Worm (Caenorhabditis elegans) whole organism, L1 larva: ENCODE measurements around the gene D2024.5.

Source experiments
- C04F5.9 ChIP-seq: sonication (generic microtip); optimal IDR thresholded peaks from 2 replicates; lab custom pipeline; 2016; ENCODE audit warnings: missing genetic modification characterization, missing compliant biosample characterization
- C16A3.4 ChIP-seq: fragments of 150-350 bp; optimal IDR thresholded peaks from 2 replicates; lab custom pipeline; 2014; ENCODE audit warnings: missing biosample characterization, missing genetic modification characterization
- C34B4.2 ChIP-seq: sonication (generic microtip); optimal IDR thresholded peaks from 2 replicates; lab custom pipeline; 2017; ENCODE audit warnings: mild to moderate bottlenecking, missing genetic modification characterization, missing compliant biosample characterization
- aha-1 ChIP-seq: fragments of 150-350 bp; optimal IDR thresholded peaks from 2 replicates; lab custom pipeline; 2014; ENCODE audit warnings: missing biosample characterization, missing genetic modification characterization
- alr-1 ChIP-seq: fragments of 200-800 bp; sonication (Bioruptor generic); optimal IDR thresholded peaks from 2 replicates; lab custom pipeline; 2018; ENCODE audit warnings: borderline replicate concordance, mild to moderate bottlenecking, missing genetic modification characterization, missing compliant biosample characterization
- blmp-1 ChIP-seq: fragments of 150-350 bp; optimal IDR thresholded peaks from 2 replicates; lab custom pipeline; 2014; ENCODE audit warnings: missing biosample characterization, missing genetic modification characterization
- ceh-90 ChIP-seq: sonication (generic microtip); optimal IDR thresholded peaks from 2 replicates; lab custom pipeline; 2016; ENCODE audit warnings: missing genetic modification characterization, missing compliant biosample characterization
- efl-1 ChIP-seq, 4 experiments: fragments of 150-350 bp; optimal IDR thresholded peaks in 3 of 4; peaks in 1 of 4; 1 replicate in 1 of 4; 2 replicates in 3 of 4; lab custom pipeline; 2014; ENCODE audit warnings: missing biosample characterization in 2 of 4, missing genetic modification characterization in 2 of 4, missing genetic modification reagents in 2 of 4
- efl-3 ChIP-seq: fragments of 200-800 bp; sonication (Bioruptor generic); optimal IDR thresholded peaks from 2 replicates; lab custom pipeline; 2018; ENCODE audit warnings: mild to moderate bottlenecking, missing genetic modification characterization, missing compliant biosample characterization
- egl-27 ChIP-seq, 2 experiments: fragments of 150-350 bp in 1 of 2; sonication (generic microtip); optimal IDR thresholded peaks; 3 replicates each; lab custom pipeline; 2017 to 2018; ENCODE audit warnings: missing biosample characterization in 2 of 2, missing genetic modification characterization in 2 of 2, missing genetic modification reagents in 2 of 2
- elt-2 ChIP-seq: sonication (generic microtip); optimal IDR thresholded peaks from 2 replicates; lab custom pipeline; 2016; ENCODE audit warnings: missing genetic modification characterization, mild to moderate bottlenecking, inconsistent platforms, missing compliant biosample characterization, missing genetic modification reagents
- fkh-8 ChIP-seq: sonication (generic microtip); optimal IDR thresholded peaks from 2 replicates; lab custom pipeline; 2016; ENCODE audit warnings: mild to moderate bottlenecking, missing genetic modification characterization, missing compliant biosample characterization
- grh-1 ChIP-seq: fragments of 200-800 bp; sonication (Bioruptor generic); IDR thresholded peaks from 2 replicates; pipeline ENCODE4 v1.3.6; 2022; ENCODE audit warnings: missing genetic modification reagents, missing genetic modification characterization, missing compliant biosample characterization
- hlh-4 ChIP-seq: sonication (generic microtip); optimal IDR thresholded peaks from 2 replicates; lab custom pipeline; 2016; ENCODE audit warnings: mild to moderate bottlenecking, missing genetic modification characterization, missing compliant biosample characterization
- irx-1 ChIP-seq: sonication (generic microtip); optimal IDR thresholded peaks from 2 replicates; lab custom pipeline; 2016; ENCODE audit warnings: missing genetic modification characterization, missing compliant biosample characterization
- isw-1 ChIP-seq: fragments of 200-800 bp; sonication (Bioruptor generic); IDR thresholded peaks from 2 replicates; pipeline ENCODE4 v1.3.6; 2022; ENCODE audit warnings: missing genetic modification characterization, missing compliant biosample characterization
- jun-1 ChIP-seq: fragments of 150-350 bp; optimal IDR thresholded peaks from 2 replicates; lab custom pipeline; 2014; ENCODE audit warnings: missing biosample characterization, missing genetic modification reagents, missing genetic modification characterization
- lin-14 ChIP-seq: fragments of 200-800 bp; sonication (Bioruptor generic); optimal IDR thresholded peaks from 2 replicates; lab custom pipeline; 2018; ENCODE audit warnings: mild to moderate bottlenecking, missing genetic modification characterization, moderate library complexity, missing compliant biosample characterization
- lin-35 ChIP-seq, 2 experiments: fragments of 150-350 bp; optimal IDR thresholded peaks; 2 replicates each; lab custom pipeline; 2014; ENCODE audit warnings: missing biosample characterization in 2 of 2, missing genetic modification characterization in 2 of 2, missing genetic modification reagents in 2 of 2
- lin-39 ChIP-seq: fragments of 150-350 bp; optimal IDR thresholded peaks from 2 replicates; lab custom pipeline; 2014; ENCODE audit warnings: missing biosample characterization, missing genetic modification reagents, missing genetic modification characterization
- lir-3 ChIP-seq: sonication (generic microtip); optimal IDR thresholded peaks from 2 replicates; lab custom pipeline; 2016; ENCODE audit warnings: mild to moderate bottlenecking, missing genetic modification characterization, moderate library complexity, missing compliant biosample characterization; ENCODE audit not compliant: poor library complexity
- lsy-2 ChIP-seq, 2 experiments: fragments of 150-350 bp; optimal IDR thresholded peaks; 2 replicates each; lab custom pipeline; 2014; ENCODE audit warnings: missing biosample characterization in 2 of 2, missing genetic modification characterization in 2 of 2
- mdl-1 ChIP-seq, 2 experiments: fragments of 150-350 bp; optimal IDR thresholded peaks; 2 replicates each; lab custom pipeline; 2014 to 2017; ENCODE audit warnings: missing biosample characterization in 2 of 2, missing genetic modification characterization in 2 of 2, inconsistent platforms in 1 of 2
- mef-2 ChIP-seq: fragments of 150-350 bp; optimal IDR thresholded peaks from 2 replicates; lab custom pipeline; 2014; ENCODE audit warnings: missing biosample characterization, missing genetic modification characterization
- nhr-19 ChIP-seq: fragments of 200-800 bp; sonication (Bioruptor generic); conservative IDR thresholded peaks from 2 replicates; pipeline ENCODE4 v1.3.6; 2022; ENCODE audit warnings: missing genetic modification characterization, missing compliant biosample characterization
- nhr-20 ChIP-seq: sonication (generic microtip); optimal IDR thresholded peaks from 2 replicates; lab custom pipeline; 2016; ENCODE audit warnings: mild to moderate bottlenecking, missing genetic modification characterization, missing compliant biosample characterization
- nhr-237 ChIP-seq: fragments of 150-350 bp; optimal IDR thresholded peaks from 2 replicates; lab custom pipeline; 2014; ENCODE audit warnings: missing biosample characterization, missing genetic modification characterization
- nhr-71 ChIP-seq: sonication (generic microtip); optimal IDR thresholded peaks from 2 replicates; lab custom pipeline; 2016; ENCODE audit warnings: mild to moderate bottlenecking, missing genetic modification characterization, moderate library complexity, missing compliant biosample characterization
- nhr-76 ChIP-seq: sonication (generic microtip); optimal IDR thresholded peaks from 2 replicates; lab custom pipeline; 2017; ENCODE audit warnings: missing biosample characterization, missing genetic modification characterization
- nhr-77 ChIP-seq: fragments of 150-350 bp; optimal IDR thresholded peaks from 2 replicates; lab custom pipeline; 2014; ENCODE audit warnings: missing biosample characterization, missing genetic modification characterization
- nhr-85 ChIP-seq: sonication (generic microtip); peaks from one replicate; lab custom pipeline; 2016; ENCODE audit warnings: missing genetic modification characterization, inconsistent platforms, missing compliant biosample characterization
- rnt-1 ChIP-seq: sonication (generic microtip); optimal IDR thresholded peaks from 2 replicates; lab custom pipeline; 2016; ENCODE audit warnings: mild to moderate bottlenecking, missing genetic modification characterization, moderate library complexity, missing compliant biosample characterization
- snpc-4 ChIP-seq: fragments of 150-350 bp; optimal IDR thresholded peaks from 2 replicates; lab custom pipeline; 2014; ENCODE audit warnings: missing biosample characterization, missing genetic modification characterization
- snu-23 ChIP-seq: sonication (generic microtip); optimal IDR thresholded peaks from 2 replicates; lab custom pipeline; 2016; ENCODE audit warnings: missing genetic modification characterization, missing compliant biosample characterization
- tbx-2 ChIP-seq: sonication (generic microtip); optimal IDR thresholded peaks from 2 replicates; lab custom pipeline; 2016; ENCODE audit warnings: missing genetic modification characterization, missing compliant biosample characterization
- unc-130 ChIP-seq: fragments of 150-350 bp; optimal IDR thresholded peaks from 2 replicates; lab custom pipeline; 2017; ENCODE audit warnings: missing biosample characterization, missing genetic modification characterization, inconsistent platforms
- unc-86 ChIP-seq: sonication (generic microtip); optimal IDR thresholded peaks from 2 replicates; lab custom pipeline; 2016; ENCODE audit warnings: missing genetic modification characterization, missing compliant biosample characterization
- unc-98 ChIP-seq: fragments of 200-800 bp; sonication (Bioruptor generic); IDR thresholded peaks from 2 replicates; pipeline ENCODE4 v1.3.6; 2022; ENCODE audit warnings: missing genetic modification characterization, missing compliant biosample characterization
- vab-15 ChIP-seq: sonication (generic microtip); optimal IDR thresholded peaks from 2 replicates; lab custom pipeline; 2017; ENCODE audit warnings: missing genotype, mild to moderate bottlenecking, missing genetic modification characterization, missing compliant biosample characterization
- xbp-1 ChIP-seq: sonication (generic microtip); optimal IDR thresholded peaks from 2 replicates; lab custom pipeline; 2016; ENCODE audit warnings: missing genetic modification characterization, missing compliant biosample characterization
- zag-1 ChIP-seq: fragments of 150-350 bp; optimal IDR thresholded peaks from 2 replicates; lab custom pipeline; 2014; ENCODE audit warnings: missing biosample characterization, missing genetic modification characterization
- zip-4 ChIP-seq: fragments of 200-800 bp; sonication (Bioruptor generic); optimal IDR thresholded peaks from 2 replicates; lab custom pipeline; 2018; ENCODE audit warnings: mild to moderate bottlenecking, missing genetic modification characterization, moderate library complexity, missing compliant biosample characterization
- ztf-4 ChIP-seq: fragments of 150-350 bp; optimal IDR thresholded peaks from 2 replicates; lab custom pipeline; 2014; ENCODE audit warnings: missing biosample characterization, missing genetic modification characterization

Gene D2024.5

ce11 chrIV:7243913-7244312 is 15.8 kb upstream of the D2024.5 start, which contains the start of gene afmd-1:
Gene afmd-1 (plus strand): TSS chrIV:7244228.
- TF ChIP-seq alr-1 (tag; lab: Kevin White, UChicago) (no peak), rnt-1 (tag; lab: Kevin White, UChicago) (no peak), lin-35 (GFP tag; optimal IDR thresholded peaks at IDR 0.05; lab: Kevin White, UChicago) (no peak), lir-3 (tag; lab: Kevin White, UChicago) (no peak)

ce11 chrIV:7242220-7242789 is 14.2 kb upstream of the D2024.5 start, which contains the start of gene gstk-2:
Gene gstk-2 (minus strand): TSS chrIV:7242270.
- TF ChIP-seq lin-39 (tag; lab: Kevin White, UChicago), result no peak
- no peak for TF ChIP-seq unc-98 (GFP tag; lab: Robert Waterston, UW)
- TF ChIP-seq rnt-1 (tag; lab: Kevin White, UChicago), result peak; percentile 59
- TF ChIP-seq lin-14, result peak; percentile 75
- TF ChIP-seq snpc-4 (tag; lab: Kevin White, UChicago), result no peak
- no peak for TF ChIP-seq blmp-1 (tag; lab: Kevin White, UChicago)
- peak; percentile 12 for TF ChIP-seq nhr-85 (tag; lab: Kevin White, UChicago)
- peak; percentile 74 for TF ChIP-seq nhr-71 (tag; lab: Kevin White, UChicago)
- no peak for TF ChIP-seq zag-1 (tag; lab: Kevin White, UChicago)
- TF ChIP-seq egl-27 (tag; optimal IDR thresholded peaks at IDR 0.05; lab: Kevin White, UChicago), result no peak
- peak; percentile 56 for TF ChIP-seq unc-130 (tag; lab: Kevin White, UChicago)
- TF ChIP-seq hlh-4 (tag; lab: Kevin White, UChicago), result no peak
- TF ChIP-seq nhr-20 (tag; lab: Kevin White, UChicago), result peak; percentile 53
- peak in 1 of 2 experiments; percentile 10 for TF ChIP-seq lin-35 (GFP tag; optimal IDR thresholded peaks at IDR 0.05; lab: Kevin White, UChicago)
- TF ChIP-seq tbx-2, result peak; percentile 29
- peak in 1 of 2 experiments; percentile 37 for TF ChIP-seq lsy-2 (tag; optimal IDR thresholded peaks at IDR 0.05; lab: Kevin White, UChicago)
- no peak for TF ChIP-seq isw-1 (GFP tag; lab: Robert Waterston, UW)
- TF ChIP-seq ztf-4 (tag; lab: Kevin White, UChicago), result no peak
- TF ChIP-seq vab-15 (tag; lab: Kevin White, UChicago), result no peak
- TF ChIP-seq zip-4 (GFP tag; lab: Kevin White, UChicago), result no peak
- TF ChIP-seq C16A3.4, result peak; percentile 14
- no peak for TF ChIP-seq efl-1 (optimal IDR thresholded peaks at IDR 0.05; lab: Kevin White, UChicago)
- TF ChIP-seq efl-1 (GFP tag; optimal IDR thresholded peaks at IDR 0.05 in 1 of 2; lab: Kevin White, UChicago), result no peak
- no peak for TF ChIP-seq fkh-8
- TF ChIP-seq jun-1 (tag; lab: Kevin White, UChicago), result no peak
- no peak for TF ChIP-seq alr-1 (tag; lab: Kevin White, UChicago)
- no peak for TF ChIP-seq aha-1
- no peak for TF ChIP-seq ceh-90 (tag; lab: Kevin White, UChicago)
- TF ChIP-seq mdl-1 (tag; optimal IDR thresholded peaks at IDR 0.05; lab: Kevin White, UChicago), result peak in 1 of 2 experiments; percentile 79
- peak; percentile 51 for TF ChIP-seq mef-2
- TF ChIP-seq grh-1 (GFP tag; lab: Robert Waterston, UW), result no peak
- no peak for TF ChIP-seq efl-3 (GFP tag; lab: Kevin White, UChicago)
- no peak for TF ChIP-seq nhr-76
- no peak; the same call in 1 of the 2 replicates for TF ChIP-seq nhr-19 (GFP tag; lab: Robert Waterston, UW)
- TF ChIP-seq snu-23, result peak; percentile 41
- TF ChIP-seq elt-2 (tag; lab: Kevin White, UChicago), result peak; percentile 15
- TF ChIP-seq nhr-77 (tag; lab: Kevin White, UChicago), result no peak

- TF ChIP-seq nhr-71 (tag; lab: Kevin White, UChicago) (no peak), C34B4.2 (tag; lab: Kevin White, UChicago) (no peak), unc-86 (tag; lab: Kevin White, UChicago) (no peak), C04F5.9 (tag; lab: Kevin White, UChicago) (no peak), egl-27 (tag; optimal IDR thresholded peaks at IDR 0.05; lab: Kevin White, UChicago) (no peak), vab-15 (tag; lab: Kevin White, UChicago) (no peak), nhr-237 (tag; lab: Kevin White, UChicago) (no peak), irx-1 (tag; lab: Kevin White, UChicago) (no peak), xbp-1 (tag; lab: Kevin White, UChicago) (no peak), aha-1 (no peak)
Measured at ce11 chrIV:7240564-7240963, 12.5 kb upstream of the D2024.5 start.
